Fruit fly (Drosophila melanogaster) whole organism, embryonic: ENCODE data around the gene CG32425.

ENCODE experiments used
- Aef1 ChIP-seq: fragments of 200-800 bp; sonication (Bioruptor generic); IDR thresholded peaks from 3 replicates; pipeline ENCODE4 v1.3.6; 2022; ENCODE audit warnings: missing biosample characterization, missing genetic modification characterization
- Asciz ChIP-seq: fragments of 200-800 bp; sonication (Bioruptor generic); optimal IDR thresholded peaks from 2 replicates; lab custom pipeline; 2017; ENCODE audit warnings: missing biosample characterization, mild to moderate bottlenecking, missing genetic modification characterization, missing genetic modification reagents
- Atf6 ChIP-seq: fragments of 200-800 bp; sonication (Bioruptor generic); IDR thresholded peaks from 2 replicates; pipeline ENCODE4 v1.3.6; 2022; ENCODE audit warnings: missing biosample characterization, missing genetic modification characterization
- BtbVII ChIP-seq: fragments of 200-800 bp; sonication (Bioruptor generic); optimal IDR thresholded peaks from 3 replicates; lab custom pipeline; 2017; ENCODE audit warnings: missing biosample characterization, mild to moderate bottlenecking, missing genetic modification characterization
- Bteb2 ChIP-seq: fragments of 200-800 bp; sonication (Bioruptor generic); optimal IDR thresholded peaks from 2 replicates; lab custom pipeline; 2016; ENCODE audit warnings: missing biosample characterization, missing genetic modification characterization
- C15 ChIP-seq: fragments of 200-800 bp; sonication (Bioruptor generic); IDR thresholded peaks from 3 replicates; pipeline ENCODE4 v1.3.6; 2022; ENCODE audit warnings: missing biosample characterization, missing genetic modification characterization
- CG11085 ChIP-seq: fragments of 200-800 bp; sonication (Bioruptor generic); IDR thresholded peaks from 2 replicates; pipeline ENCODE4 v1.3.6; 2022; ENCODE audit warnings: missing biosample characterization, missing genetic modification characterization
- CG11560 ChIP-seq: fragments of 200-800 bp; sonication (Bioruptor generic); IDR thresholded peaks from 3 replicates; pipeline ENCODE4 v1.3.6; 2022; ENCODE audit warnings: missing biosample characterization, missing genetic modification characterization
- CG11723 ChIP-seq: fragments of 200-800 bp; sonication (Bioruptor generic); optimal IDR thresholded peaks from 2 replicates; lab custom pipeline; 2017; ENCODE audit warnings: missing biosample characterization, mild to moderate bottlenecking, missing genetic modification characterization
- CG12659 ChIP-seq: fragments of 200-800 bp; sonication (Bioruptor generic); optimal IDR thresholded peaks from 3 replicates; lab custom pipeline; 2017; ENCODE audit warnings: mild to moderate bottlenecking, missing biosample characterization, missing genetic modification reagents, missing genetic modification characterization
- CG14710 ChIP-seq: fragments of 200-800 bp; sonication (Bioruptor generic); optimal IDR thresholded peaks from 3 replicates; lab custom pipeline; 2019; ENCODE audit warnings: missing biosample characterization, mild to moderate bottlenecking, missing genetic modification characterization, moderate library complexity
- CG31224 ChIP-seq: fragments of 200-800 bp; sonication (Bioruptor generic); IDR thresholded peaks from 2 replicates; pipeline ENCODE4 v1.3.6; 2022; ENCODE audit warnings: missing biosample characterization, missing genetic modification characterization
- CG32532 ChIP-seq: fragments of 200-800 bp; sonication (Bioruptor generic); IDR thresholded peaks from 2 replicates; pipeline ENCODE4 v1.3.6; 2022; ENCODE audit warnings: missing biosample characterization, missing genetic modification characterization
- CG32772 ChIP-seq: fragments of 200-800 bp; sonication (Bioruptor generic); IDR thresholded peaks from 2 replicates; pipeline ENCODE4 v1.3.6; 2022; ENCODE audit warnings: missing biosample characterization, missing genetic modification characterization
- CG4404 ChIP-seq: fragments of 200-800 bp; sonication (Bioruptor generic); IDR thresholded peaks from 2 replicates; pipeline ENCODE4 v1.3.6; 2022; ENCODE audit warnings: missing biosample characterization, missing genetic modification characterization
- CG6854 ChIP-seq: fragments of 200-800 bp; sonication (Bioruptor generic); optimal IDR thresholded peaks from 3 replicates; lab custom pipeline; 2017; ENCODE audit warnings: missing biosample characterization, mild to moderate bottlenecking, missing genetic modification characterization
- CG8089 ChIP-seq: fragments of 200-800 bp; sonication (Bioruptor generic); optimal IDR thresholded peaks from 3 replicates; lab custom pipeline; 2016; ENCODE audit warnings: missing biosample characterization, missing genetic modification characterization
- CG8478 ChIP-seq: fragments of >200 bp; optimal IDR thresholded peaks from 2 replicates; lab custom pipeline; 2018
- CG9932 ChIP-seq: fragments of 200-800 bp; sonication (Bioruptor generic); IDR thresholded peaks from 2 replicates; pipeline ENCODE4 v1.3.6; 2022; ENCODE audit warnings: missing biosample characterization, missing genetic modification characterization
- CoRest ChIP-seq: fragments of 200-800 bp; sonication (Bioruptor generic); optimal IDR thresholded peaks from 3 replicates; lab custom pipeline; 2018; ENCODE audit warnings: missing biosample characterization, mild to moderate bottlenecking, missing genetic modification characterization, moderate library complexity
- E2f1 ChIP-seq: fragments of 200-800 bp; sonication (Bioruptor generic); IDR thresholded peaks from 2 replicates; pipeline ENCODE4 v1.3.6; 2022; ENCODE audit warnings: missing biosample characterization, missing genetic modification characterization
- Ets97D ChIP-seq: fragments of 200-800 bp; sonication (Bioruptor generic); optimal IDR thresholded peaks from 3 replicates; lab custom pipeline; 2016; ENCODE audit warnings: missing biosample characterization, missing genetic modification characterization
- HLH3B ChIP-seq: fragments of 200-800 bp; sonication (Bioruptor generic); IDR thresholded peaks from 2 replicates; pipeline ENCODE4 v1.3.6; 2022; ENCODE audit warnings: missing biosample characterization, missing genetic modification characterization
- Hmr ChIP-seq: fragments of 200-800 bp; sonication (Bioruptor generic); optimal IDR thresholded peaks from 3 replicates; lab custom pipeline; 2017; ENCODE audit warnings: mild to moderate bottlenecking, missing biosample characterization, missing genetic modification reagents, missing genetic modification characterization
- Hmx ChIP-seq: fragments of 200-800 bp; sonication (Bioruptor generic); optimal IDR thresholded peaks from 2 replicates; lab custom pipeline; 2016; ENCODE audit warnings: missing biosample characterization, missing genetic modification characterization
- Hr39 ChIP-seq: fragments of >200 bp; optimal IDR thresholded peaks from 2 replicates; lab custom pipeline; 2017
- MTF-1 ChIP-seq: fragments of 200-800 bp; sonication (Bioruptor generic); optimal IDR thresholded peaks from 2 replicates; lab custom pipeline; 2018; ENCODE audit warnings: missing biosample characterization, mild to moderate bottlenecking, missing genetic modification characterization, borderline replicate concordance
- Mad ChIP-seq: fragments of 200-800 bp; sonication (Bioruptor generic); optimal IDR thresholded peaks from 2 replicates; lab custom pipeline; 2016; ENCODE audit warnings: missing biosample characterization, missing genetic modification characterization
- Side ChIP-seq: fragments of 200-800 bp; sonication (Bioruptor generic); optimal IDR thresholded peaks from 2 replicates; lab custom pipeline; 2016; ENCODE audit warnings: missing biosample characterization, missing genetic modification characterization
- Sox102F ChIP-seq: fragments of 200-800 bp; sonication (Bioruptor generic); optimal IDR thresholded peaks from 2 replicates; lab custom pipeline; 2018; ENCODE audit warnings: missing biosample characterization, mild to moderate bottlenecking, missing genetic modification characterization, moderate library complexity
- Vsx1 ChIP-seq: fragments of 200-800 bp; sonication (Bioruptor generic); optimal IDR thresholded peaks from 2 replicates; lab custom pipeline; 2017; ENCODE audit warnings: missing biosample characterization, mild to moderate bottlenecking, missing genetic modification characterization, missing genetic modification reagents
- ab ChIP-seq: fragments of 200-800 bp; sonication (Bioruptor generic); optimal IDR thresholded peaks from 2 replicates; lab custom pipeline; 2016; ENCODE audit warnings: missing biosample characterization, missing genetic modification characterization
- cg ChIP-seq: fragments of 200-800 bp; sonication (Bioruptor generic); optimal IDR thresholded peaks from 3 replicates; lab custom pipeline; 2019; ENCODE audit warnings: missing biosample characterization, mild to moderate bottlenecking, missing genetic modification characterization, moderate library complexity
- dysf ChIP-seq: fragments of 200-800 bp; sonication (Bioruptor generic); IDR thresholded peaks from 3 replicates; pipeline ENCODE4 v1.3.6; 2022; ENCODE audit warnings: missing biosample characterization, missing genetic modification characterization
- emc ChIP-seq: fragments of 200-800 bp; sonication (Bioruptor generic); optimal IDR thresholded peaks from 2 replicates; lab custom pipeline; 2016; ENCODE audit warnings: missing biosample characterization, missing genetic modification characterization
- ems ChIP-seq: fragments of 200-800 bp; sonication (Bioruptor generic); optimal IDR thresholded peaks from 3 replicates; lab custom pipeline; 2016; ENCODE audit warnings: missing biosample characterization, missing genetic modification characterization
- fru ChIP-seq: fragments of >200 bp; optimal IDR thresholded peaks from 2 replicates; lab custom pipeline; 2017
- hb ChIP-seq: fragments of 200-800 bp; sonication (Bioruptor generic); IDR thresholded peaks from 3 replicates; pipeline ENCODE4 v1.3.6; 2022; ENCODE audit warnings: missing biosample characterization, missing genetic modification characterization; ENCODE audit not compliant: partially characterized antibody
- inv ChIP-seq: fragments of 200-800 bp; sonication (Bioruptor generic); IDR thresholded peaks from 2 replicates; pipeline ENCODE4 v1.3.6; 2022; ENCODE audit warnings: missing biosample characterization, missing genetic modification characterization; ENCODE audit not compliant: partially characterized antibody
- lov ChIP-seq, 2 experiments: fragments of 200-800 bp in 1 of 2; fragments of >200 bp in 1 of 2; sonication (Bioruptor generic) in 1 of 2; IDR thresholded peaks in 1 of 2; optimal IDR thresholded peaks in 1 of 2; 2 replicates in 1 of 2; 3 replicates in 1 of 2; pipeline versions ENCODE4 v1.3.6 to Lab custom; 2017 to 2022; ENCODE audit warnings: missing biosample characterization in 1 of 2, missing genetic modification characterization in 1 of 2
- phol ChIP-seq: fragments of 200-800 bp; sonication (Bioruptor generic); optimal IDR thresholded peaks from 3 replicates; lab custom pipeline; 2018; ENCODE audit warnings: missing biosample characterization, mild to moderate bottlenecking, missing genetic modification characterization, moderate library complexity
- scrt ChIP-seq: fragments of 200-800 bp; sonication (Bioruptor generic); optimal IDR thresholded peaks from 2 replicates; lab custom pipeline; 2018; ENCODE audit warnings: missing biosample characterization, mild to moderate bottlenecking, missing genetic modification characterization, moderate library complexity
- stwl ChIP-seq: fragments of 200-800 bp; sonication (Bioruptor generic); optimal IDR thresholded peaks from 3 replicates; lab custom pipeline; 2018; ENCODE audit warnings: missing biosample characterization, mild to moderate bottlenecking, missing genetic modification characterization, moderate library complexity
- tin ChIP-seq: fragments of 200-800 bp; sonication (Bioruptor generic); optimal IDR thresholded peaks from 3 replicates; lab custom pipeline; 2016; ENCODE audit warnings: missing biosample characterization, missing genetic modification characterization
- toy ChIP-seq: fragments of 200-800 bp; sonication (Bioruptor generic); IDR thresholded peaks from 2 replicates; pipeline ENCODE4 v1.3.6; 2022; ENCODE audit warnings: missing biosample characterization, missing genetic modification characterization
- usp ChIP-seq: fragments of >200 bp; optimal IDR thresholded peaks from 2 replicates; lab custom pipeline; 2017; ENCODE audit warnings: missing biosample characterization, missing genetic modification characterization
- zen ChIP-seq: fragments of 200-800 bp; sonication (Bioruptor generic); optimal IDR thresholded peaks from 3 replicates; lab custom pipeline; 2018; ENCODE audit warnings: missing biosample characterization, mild to moderate bottlenecking, missing genetic modification characterization, moderate library complexity
- zfh1 ChIP-seq: fragments of 200-800 bp; sonication (Bioruptor generic); IDR thresholded peaks from 3 replicates; pipeline ENCODE4 v1.3.6; 2022; ENCODE audit warnings: missing biosample characterization, missing genetic modification characterization
- zfh2 ChIP-seq: fragments of 200-800 bp; sonication (Bioruptor generic); optimal IDR thresholded peaks from 2 replicates; lab custom pipeline; 2016; ENCODE audit warnings: missing biosample characterization, missing genetic modification characterization

Gene CG32425

DNA sequence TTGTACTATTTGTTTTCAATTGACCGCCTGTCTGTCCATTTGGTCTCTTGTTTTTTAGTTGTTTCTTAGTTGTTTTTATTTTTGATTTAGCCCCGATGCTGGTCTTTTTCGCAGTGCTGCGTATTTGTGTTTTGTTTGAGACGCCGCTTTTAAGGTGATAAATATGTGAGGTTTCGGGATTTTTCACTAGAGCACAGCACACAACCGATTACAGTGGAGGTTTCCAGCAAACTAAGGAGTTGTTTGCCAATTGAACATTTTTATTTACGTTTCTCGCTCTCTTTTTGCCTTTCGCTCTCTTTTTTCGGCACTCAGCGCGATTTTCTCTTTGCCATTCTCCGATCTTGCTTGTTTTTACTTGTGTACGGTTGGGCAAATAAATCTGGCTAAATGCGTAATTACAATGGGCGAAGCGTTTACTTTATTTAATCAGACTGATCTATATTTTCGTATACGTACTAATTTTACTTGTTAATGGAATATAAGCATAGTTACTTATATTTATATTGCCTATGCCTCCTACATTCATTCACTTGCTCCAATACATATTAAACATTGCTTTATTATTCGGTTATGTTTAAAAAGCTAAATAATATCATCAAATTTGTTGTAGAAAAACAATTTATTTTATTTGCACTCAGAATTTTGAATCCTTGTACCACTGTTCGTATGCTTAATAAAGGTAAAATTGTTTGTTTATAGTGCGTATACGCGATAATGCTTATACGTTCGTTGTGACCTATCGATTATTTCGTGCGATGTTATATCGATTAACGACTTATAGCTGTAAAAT is 43.3 kb downstream of the CG32425 start, which contains the start of gene Rcd2 (continued):
- TF ChIP-seq CG14710 (peak; percentile 51), Aef1 (GFP tag; lab: Robert Waterston, UW) (peak; percentile 61), tin (peak; percentile 50), HLH3B (GFP tag; lab: Robert Waterston, UW) (peak; percentile 58; the same call in 1 of the 2 replicates), CG31224 (GFP tag; lab: Robert Waterston, UW) (peak; percentile 71; the same call in 1 of the 2 replicates), CG9932 (GFP tag; lab: Robert Waterston, UW) (peak; percentile 86), C15 (GFP tag; lab: Robert Waterston, UW) (0 out of 3 replicates have a peak, but pooled peaks have one; percentile 28), CG32772 (GFP tag; lab: Robert Waterston, UW) (peak; percentile 41; the same call in 1 of the 2 replicates), E2f1 (GFP tag; lab: Robert Waterston, UW) (peak; percentile 76; the same call in 1 of the 2 replicates), Atf6 (GFP tag; lab: Robert Waterston, UW) (peak; percentile 86), CG8089 (GFP tag; lab: Kevin White, UChicago) (no peak), emc (GFP tag; lab: Kevin White, UChicago) (peak; percentile 57), toy (GFP tag; lab: Robert Waterston, UW) (peak; percentile 73), Side (GFP tag; lab: Kevin White, UChicago) (no peak), CoRest (tag; lab: Kevin White, UChicago) (peak; percentile 88), Mad (GFP tag; lab: Kevin White, UChicago) (no peak), CG11085 (GFP tag; lab: Robert Waterston, UW) (peak; percentile 47; the same call in 1 of the 2 replicates), zfh1 (GFP tag; lab: Robert Waterston, UW) (peak; percentile 59; the same call in 1 of the 3 replicates), ems (GFP tag; lab: Kevin White, UChicago) (peak; percentile 64), lov (optimal IDR thresholded peaks at IDR 0.05; lab: Kevin White, UChicago) (no peak), lov (GFP tag; IDR thresholded peaks at IDR 0.05; lab: Robert Waterston, UW) (peak; percentile 47; the same call in 1 of the 3 replicates), hb (GFP tag; lab: Robert Waterston, UW) (peak; percentile 77), CG6854 (GFP tag; lab: Kevin White, UChicago) (peak; percentile 92), CG32532 (peak; percentile 93), zen (tag; lab: Kevin White, UChicago) (peak; percentile 43), fru (no peak), Ets97D (GFP tag; lab: Kevin White, UChicago) (peak; percentile 60), Hr39 (lab: Kevin White, UChicago) (no peak), cg (no peak), CG12659 (GFP tag; lab: Kevin White, UChicago) (peak; percentile 95), dysf (peak; percentile 87), scrt (GFP tag; lab: Kevin White, UChicago) (peak; percentile 83), CG11723 (GFP tag; lab: Kevin White, UChicago) (peak; percentile 43), CG11560 (0 out of 3 replicates have a peak, but pooled peaks have one; percentile 41), BtbVII (GFP tag; lab: Kevin White, UChicago) (peak; percentile 92), ab (GFP tag; lab: Kevin White, UChicago) (no peak), Bteb2 (peak; percentile 66), phol (tag; lab: Kevin White, UChicago) (peak; percentile 66), inv (GFP tag; lab: Robert Waterston, UW) (peak; percentile 74), usp (GFP tag; lab: Kevin White, UChicago) (no peak), Vsx1 (GFP tag; lab: Kevin White, UChicago) (peak; percentile 74), CG4404 (no peak), CG8478 (lab: Kevin White, UChicago) (no peak), Hmr (GFP tag; lab: Kevin White, UChicago) (peak; percentile 93), stwl (tag; lab: Kevin White, UChicago) (peak; percentile 83), zfh2 (GFP tag; lab: Kevin White, UChicago) (peak; percentile 44), Asciz (GFP tag; lab: Kevin White, UChicago) (peak; percentile 91), MTF-1 (GFP tag; lab: Kevin White, UChicago) (peak; percentile 55), Hmx (GFP tag; lab: Kevin White, UChicago) (peak; percentile 20), Sox102F (GFP tag; lab: Kevin White, UChicago) (peak; percentile 84)
